Fruit fly (Drosophila melanogaster): ENCODE data around the gene CG11134.

CG11134 gene

dm6 chrX:13740062-13740461 lies 2.3 kb downstream of the CG11134 start (continued):
- TF ChIP-seq CG12071 (GFP tag; optimal IDR thresholded peaks at IDR 0.05) (peak; percentile 85), bab2 (GFP tag; optimal IDR thresholded peaks at IDR 0.05) (peak; percentile 89), slbo (GFP tag; IDR thresholded peaks at IDR 0.05) (peak; percentile 95), CG4730 (GFP tag; IDR thresholded peaks at IDR 0.05) (peak; percentile 80), btn (GFP tag; optimal IDR thresholded peaks at IDR 0.05) (no peak), CG11085 (GFP tag; IDR thresholded peaks at IDR 0.05) (peak; percentile 74), CG18476 (GFP tag; optimal IDR thresholded peaks at IDR 0.05) (peak; percentile 25), CG8924 (tag; optimal IDR thresholded peaks at IDR 0.05) (peak; percentile 61), dmrt11E (tag; optimal IDR thresholded peaks at IDR 0.05) (peak; percentile 46), CG4282 (GFP tag; optimal IDR thresholded peaks at IDR 0.05) (peak; percentile 55), CG3065 (GFP tag; optimal IDR thresholded peaks at IDR 0.05) (peak; percentile 46), hkb (optimal IDR thresholded peaks at IDR 0.05) (no peak), hkb (GFP tag; IDR thresholded peaks at IDR 0.05) (peak; percentile 73), zf30C (GFP tag; optimal IDR thresholded peaks at IDR 0.05) (no peak), Mad (GFP tag; optimal IDR thresholded peaks at IDR 0.05) (peak; percentile 82), CG15601 (tag; optimal IDR thresholded peaks at IDR 0.05) (peak; percentile 45), Bgb (GFP tag; IDR thresholded peaks at IDR 0.05; ENCODE audit: partially characterized antibody) (no peak), Elba2 (GFP tag; optimal IDR thresholded peaks at IDR 0.05) (no peak), Neu2 (GFP tag; optimal IDR thresholded peaks at IDR 0.05; ENCODE audit: borderline replicate concordance) (no peak), Ets97D (GFP tag; optimal IDR thresholded peaks at IDR 0.05) (no peak), CG12236 (GFP tag; optimal IDR thresholded peaks at IDR 0.05) (peak; percentile 49), inv (GFP tag; IDR thresholded peaks at IDR 0.05; ENCODE audit: partially characterized antibody) (no peak), abd-A (tag; optimal IDR thresholded peaks at IDR 0.05) (no peak), Dref (GFP tag; IDR thresholded peaks at IDR 0.05) (no peak), CG17186 (GFP tag; optimal IDR thresholded peaks at IDR 0.05) (peak; percentile 34), usp (GFP tag; optimal IDR thresholded peaks at IDR 0.05) (no peak), Mrtf (GFP tag; IDR thresholded peaks at IDR 0.05) (peak; percentile 89), pb (GFP tag; optimal IDR thresholded peaks at IDR 0.05) (no peak), CG4404 (GFP tag; IDR thresholded peaks at IDR 0.05) (peak; percentile 49), CG32767 (GFP tag; IDR thresholded peaks at IDR 0.05) (peak; percentile 41; the same call in 1 of the 2 replicates), CG12942 (GFP tag; optimal IDR thresholded peaks at IDR 0.05) (peak; percentile 61), CG12659 (GFP tag; optimal IDR thresholded peaks at IDR 0.05) (peak; percentile 75), ssp (GFP tag; IDR thresholded peaks at IDR 0.05) (peak; percentile 46), CG18619 (GFP tag; optimal IDR thresholded peaks at IDR 0.05) (peak; percentile 77), pum (GFP tag; optimal IDR thresholded peaks at IDR 0.05) (peak; percentile 83), CG17568 (GFP tag; optimal IDR thresholded peaks at IDR 0.05) (peak; percentile 60), CG8281 (tag; optimal IDR thresholded peaks at IDR 0.05) (peak; percentile 16), chn (GFP tag; optimal IDR thresholded peaks at IDR 0.05) (peak; percentile 72), Hsf (GFP tag; optimal IDR thresholded peaks at IDR 0.05) (peak; percentile 80), CG3281 (GFP tag; optimal IDR thresholded peaks at IDR 0.05) (peak; percentile 71), Doc2 (GFP tag; IDR thresholded peaks at IDR 0.05) (no peak), stc (GFP tag; IDR thresholded peaks at IDR 0.05) (peak; percentile 75), CG2875 (GFP tag; optimal IDR thresholded peaks at IDR 0.05) (peak; percentile 47), wdn (GFP tag; IDR thresholded peaks at IDR 0.05) (peak; percentile 65), CG6689 (GFP tag; IDR thresholded peaks at IDR 0.05) (peak; percentile 43; the same call in 1 of the 2 replicates), HLH3B (GFP tag; IDR thresholded peaks at IDR 0.05) (peak; percentile 84), lov (optimal IDR thresholded peaks at IDR 0.05) (no peak), lov (GFP tag; IDR thresholded peaks at IDR 0.05) (peak; percentile 82), pho (GFP tag; optimal IDR thresholded peaks at IDR 0.05) (peak; percentile 48), CG14860 (GFP tag; IDR thresholded peaks at IDR 0.05; ENCODE audit: partially characterized antibody) (no peak), CG4707 (GFP tag; optimal IDR thresholded peaks at IDR 0.05) (peak; percentile 52), dysf (GFP tag; IDR thresholded peaks at IDR 0.05) (peak; percentile 86), Rfx (GFP tag; IDR thresholded peaks at IDR 0.05) (peak; percentile 95)

Measured in whole organism, embryonic.